Worm (Caenorhabditis elegans) whole organism, late embryonic: Measurements from ENCODE around the gene sec-10.

Source experiments
- C08G9.2 ChIP-seq: sonication (generic microtip); optimal IDR thresholded peaks from 2 replicates; lab custom pipeline; 2016; ENCODE audit warnings: mild to moderate bottlenecking, missing genetic modification characterization, moderate library complexity, missing compliant biosample characterization
- ahr-1 ChIP-seq: sonication (generic microtip); optimal IDR thresholded peaks from 2 replicates; lab custom pipeline; 2016; ENCODE audit warnings: missing genetic modification characterization, missing compliant biosample characterization
- ceh-14 ChIP-seq: sonication (generic microtip); optimal IDR thresholded peaks from 2 replicates; lab custom pipeline; 2016; ENCODE audit warnings: missing genotype, missing genetic modification characterization, missing compliant biosample characterization
- ceh-18 ChIP-seq: sonication (generic microtip); optimal IDR thresholded peaks from 2 replicates; lab custom pipeline; 2016; ENCODE audit warnings: missing genetic modification characterization, missing compliant biosample characterization
- ceh-22 ChIP-seq: sonication (generic microtip); optimal IDR thresholded peaks from 2 replicates; lab custom pipeline; 2017; ENCODE audit warnings: missing biosample characterization, missing genetic modification characterization
- ceh-31 ChIP-seq: sonication (generic microtip); optimal IDR thresholded peaks from 2 replicates; lab custom pipeline; 2016; ENCODE audit warnings: missing genetic modification characterization, missing compliant biosample characterization
- ceh-34 ChIP-seq: sonication (generic microtip); optimal IDR thresholded peaks from 2 replicates; lab custom pipeline; 2016; ENCODE audit warnings: mild to moderate bottlenecking, missing genetic modification characterization, missing compliant biosample characterization
- ceh-45 ChIP-seq: fragments of 200-800 bp; sonication (Bioruptor generic); IDR thresholded peaks from 2 replicates; pipeline ENCODE4 v1.3.6; 2022; ENCODE audit warnings: missing genetic modification reagents, missing genetic modification characterization, missing compliant biosample characterization
- ceh-48 ChIP-seq: sonication (generic microtip); optimal IDR thresholded peaks from 2 replicates; lab custom pipeline; 2016; ENCODE audit warnings: missing genetic modification characterization, inconsistent platforms, missing compliant biosample characterization
- che-1 ChIP-seq: sonication (generic microtip); optimal IDR thresholded peaks from 2 replicates; lab custom pipeline; 2016; ENCODE audit warnings: mild to moderate bottlenecking, missing genetic modification characterization, missing compliant biosample characterization
- dve-1 ChIP-seq: sonication (generic microtip); optimal IDR thresholded peaks from 2 replicates; lab custom pipeline; 2017; ENCODE audit warnings: antibody characterized with exemption, mild to moderate bottlenecking, missing genetic modification characterization, missing compliant biosample characterization
- elt-2 ChIP-seq: sonication (generic microtip); optimal IDR thresholded peaks from 2 replicates; lab custom pipeline; 2016; ENCODE audit warnings: missing genetic modification reagents, missing genetic modification characterization, missing compliant biosample characterization
- elt-4 ChIP-seq: sonication (generic microtip); optimal IDR thresholded peaks from 2 replicates; lab custom pipeline; 2016; ENCODE audit warnings: missing genetic modification characterization, missing compliant biosample characterization
- ets-4 ChIP-seq: sonication (generic microtip); optimal IDR thresholded peaks from 2 replicates; lab custom pipeline; 2016; ENCODE audit warnings: missing genetic modification characterization, missing compliant biosample characterization
- eyg-1 ChIP-seq: sonication (generic microtip); optimal IDR thresholded peaks from 2 replicates; lab custom pipeline; 2016; ENCODE audit warnings: missing genotype, missing genetic modification characterization, missing compliant biosample characterization
- fax-1 ChIP-seq: sonication (generic microtip); optimal IDR thresholded peaks from 2 replicates; lab custom pipeline; 2016; ENCODE audit warnings: missing genotype, missing genetic modification characterization, missing compliant biosample characterization
- fkh-10 ChIP-seq: fragments of 150-350 bp; optimal IDR thresholded peaks from 2 replicates; lab custom pipeline; 2014; ENCODE audit warnings: missing biosample characterization, missing genetic modification reagents, missing genetic modification characterization
- gmeb-2 ChIP-seq: sonication (generic microtip); optimal IDR thresholded peaks from 2 replicates; lab custom pipeline; 2016; ENCODE audit warnings: missing genetic modification characterization, inconsistent platforms, missing compliant biosample characterization
- hlh-13 ChIP-seq: fragments of 200-800 bp; sonication (Bioruptor generic); optimal IDR thresholded peaks from 2 replicates; lab custom pipeline; 2018; ENCODE audit warnings: mild to moderate bottlenecking, missing genetic modification characterization, missing compliant biosample characterization
- hlh-15 ChIP-seq: sonication (generic microtip); optimal IDR thresholded peaks from 2 replicates; lab custom pipeline; 2016; ENCODE audit warnings: missing genetic modification characterization, missing compliant biosample characterization
- hlh-30 ChIP-seq: sonication (generic microtip); optimal IDR thresholded peaks from 2 replicates; lab custom pipeline; 2017; ENCODE audit warnings: antibody characterized with exemption, missing genetic modification characterization, missing compliant biosample characterization; ENCODE audit not compliant: insufficient read depth
- hlh-8 ChIP-seq: sonication (generic microtip); optimal IDR thresholded peaks from 2 replicates; lab custom pipeline; 2016; ENCODE audit warnings: missing genotype, missing genetic modification characterization, missing compliant biosample characterization
- lim-6 ChIP-seq: sonication (generic microtip); optimal IDR thresholded peaks from 2 replicates; lab custom pipeline; 2016; ENCODE audit warnings: missing genetic modification characterization, missing compliant biosample characterization
- mec-3 ChIP-seq: sonication (generic microtip); optimal IDR thresholded peaks from 2 replicates; lab custom pipeline; 2016; ENCODE audit warnings: borderline replicate concordance, missing genetic modification characterization, missing compliant biosample characterization
- nfya-1 ChIP-seq: sonication (generic microtip); optimal IDR thresholded peaks from 2 replicates; lab custom pipeline; 2017; ENCODE audit warnings: missing genetic modification characterization, mild to moderate bottlenecking, missing compliant biosample characterization, antibody characterized with exemption, moderate library complexity
- nhr-232 ChIP-seq: sonication (generic microtip); optimal IDR thresholded peaks from 2 replicates; lab custom pipeline; 2016; ENCODE audit warnings: missing genetic modification characterization, missing compliant biosample characterization
- npax-4 ChIP-seq: sonication (generic microtip); optimal IDR thresholded peaks from 2 replicates; lab custom pipeline; 2016; ENCODE audit warnings: missing genetic modification characterization, missing compliant biosample characterization
- pat-9 ChIP-seq: fragments of 200-800 bp; sonication (Bioruptor generic); optimal IDR thresholded peaks from 2 replicates; lab custom pipeline; 2018; ENCODE audit warnings: mild to moderate bottlenecking, missing genetic modification characterization, moderate library complexity, missing compliant biosample characterization
- pros-1 ChIP-seq: fragments of 150-350 bp; optimal IDR thresholded peaks from 2 replicates; lab custom pipeline; 2014; ENCODE audit warnings: missing biosample characterization, missing genetic modification reagents, missing genetic modification characterization
- ref-2 ChIP-seq: sonication (generic microtip); optimal IDR thresholded peaks from 2 replicates; lab custom pipeline; 2016; ENCODE audit warnings: missing genetic modification characterization, missing compliant biosample characterization
- sdc-2 ChIP-seq: sonication (generic microtip); optimal IDR thresholded peaks from 2 replicates; lab custom pipeline; 2016; ENCODE audit warnings: missing genotype, missing genetic modification characterization, missing compliant biosample characterization
- sox-2 ChIP-seq: fragments of 200-800 bp; sonication (Bioruptor generic); IDR thresholded peaks from 2 replicates; pipeline ENCODE4 v1.3.6; 2022; ENCODE audit warnings: missing genetic modification reagents, missing genetic modification characterization, missing compliant biosample characterization
- syd-9 ChIP-seq: sonication (generic microtip); optimal IDR thresholded peaks from 2 replicates; lab custom pipeline; 2016; ENCODE audit warnings: mild to moderate bottlenecking, missing genetic modification characterization, moderate library complexity, missing compliant biosample characterization
- tbx-2 ChIP-seq: sonication (generic microtip); optimal IDR thresholded peaks from 2 replicates; lab custom pipeline; 2016; ENCODE audit warnings: missing genetic modification characterization, missing compliant biosample characterization
- unc-3 ChIP-seq, 2 experiments: fragments of 200-800 bp in 1 of 2; sonication (Bioruptor generic) in 1 of 2; sonication (generic microtip) in 1 of 2; conservative IDR thresholded peaks in 1 of 2; optimal IDR thresholded peaks in 1 of 2; 2 replicates each; pipeline versions ENCODE4 v1.3.6 to Lab custom; 2016 to 2022; ENCODE audit warnings: missing compliant biosample characterization in 2 of 2, missing genetic modification characterization in 2 of 2, missing genetic modification reagents in 1 of 2
- unc-42 ChIP-seq: sonication (generic microtip); optimal IDR thresholded peaks from 2 replicates; lab custom pipeline; 2016; ENCODE audit warnings: missing genotype, missing genetic modification characterization, missing compliant biosample characterization
- unc-55 ChIP-seq: sonication (generic microtip); optimal IDR thresholded peaks from 2 replicates; lab custom pipeline; 2017; ENCODE audit warnings: missing biosample characterization, missing genetic modification reagents, missing genetic modification characterization
- unc-86 ChIP-seq: sonication (generic microtip); optimal IDR thresholded peaks from 2 replicates; lab custom pipeline; 2016; ENCODE audit warnings: missing genetic modification characterization, missing compliant biosample characterization

Gene sec-10

DNA sequence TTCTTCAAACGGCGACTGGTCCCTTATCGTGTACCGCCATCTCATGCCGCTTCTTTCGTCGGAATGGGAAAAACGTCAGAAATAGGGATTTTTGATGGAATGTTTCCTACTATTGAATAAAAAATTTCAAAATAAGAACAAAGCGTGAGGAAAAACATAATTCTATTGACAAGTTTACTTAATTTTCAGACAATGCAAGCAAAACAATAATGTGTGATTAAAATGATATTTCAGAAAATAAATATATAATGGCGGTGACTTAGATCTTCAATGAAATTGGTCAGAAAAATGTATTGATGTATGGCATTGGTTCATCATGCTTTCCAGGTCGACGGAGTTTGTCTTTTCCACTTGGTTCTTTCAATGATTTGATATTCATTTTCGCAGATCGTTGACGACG lies 12.4 kb upstream of the sec-10 start, which contains the start of gene ntp-1:
TSS of gene ntp-1 (minus strand) at position 101 of the 400 bp plus-strand sequence.
- no peak for TF ChIP-seq ceh-45 (GFP tag; lab: Robert Waterston, UW)
- TF ChIP-seq ceh-14 (tag; lab: Kevin White, UChicago): no peak
- TF ChIP-seq ahr-1 (tag; lab: Kevin White, UChicago): no peak
- TF ChIP-seq hlh-8: no peak
- TF ChIP-seq ceh-31 (tag; lab: Kevin White, UChicago): no peak
- TF ChIP-seq lim-6 (tag; lab: Kevin White, UChicago): no peak
- no peak for TF ChIP-seq npax-4 (tag; lab: Kevin White, UChicago)
- TF ChIP-seq pros-1 (tag; lab: Kevin White, UChicago): no peak
- no peak for TF ChIP-seq fkh-10
- TF ChIP-seq ceh-48 (tag; lab: Kevin White, UChicago): no peak
- TF ChIP-seq, all 69 proteins: peak for 0

DNA sequence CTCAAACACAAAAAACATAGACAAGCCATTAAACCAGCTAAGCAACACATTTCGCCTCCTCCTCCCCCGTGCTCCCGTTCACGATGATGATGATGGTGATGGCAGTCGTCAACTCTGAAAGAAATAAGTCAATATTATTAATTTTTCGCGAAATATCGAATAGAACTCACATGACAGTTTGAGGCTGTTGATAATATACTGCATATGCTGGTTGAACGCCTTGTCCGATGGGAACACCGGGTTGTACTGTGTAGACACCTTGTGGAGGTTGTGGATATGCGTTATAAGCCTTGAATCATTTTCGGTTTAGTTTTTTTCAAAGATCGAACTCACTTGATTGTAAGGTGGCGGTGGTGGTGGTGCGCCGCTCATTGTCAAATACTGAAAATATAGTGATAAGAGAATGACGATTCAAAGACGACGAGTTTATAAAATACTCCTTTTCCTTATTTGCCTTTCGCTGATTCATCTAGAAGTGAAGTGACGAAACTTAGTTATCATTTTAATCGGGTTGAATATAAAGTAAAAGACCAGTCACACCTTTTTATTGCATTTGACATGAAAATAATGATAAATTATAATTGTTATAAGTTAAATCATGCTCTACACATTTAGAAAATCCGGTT lies 9.6 kb upstream of the sec-10 start, which contains the start of gene C33H5.13:
TSS of gene C33H5.13 (minus strand) at position 443 of the 626 bp plus-strand sequence.
- TF ChIP-seq unc-3 (GFP tag; conservative IDR thresholded peaks at IDR 0.05; lab: Robert Waterston, UW) (no peak), unc-3 (tag; optimal IDR thresholded peaks at IDR 0.05; lab: Kevin White, UChicago) (no peak), unc-55 (GFP tag; lab: Kevin White, UChicago) (no peak), fax-1 (tag; lab: Kevin White, UChicago) (no peak), che-1 (no peak), ceh-22 (tag; lab: Kevin White, UChicago) (no peak), elt-4 (tag; lab: Kevin White, UChicago) (no peak), sdc-2 (tag; lab: Kevin White, UChicago) (no peak), C08G9.2 (tag; lab: Kevin White, UChicago) (no peak), eyg-1 (tag; lab: Kevin White, UChicago) (no peak), nhr-232 (tag; lab: Kevin White, UChicago) (no peak)

DNA sequence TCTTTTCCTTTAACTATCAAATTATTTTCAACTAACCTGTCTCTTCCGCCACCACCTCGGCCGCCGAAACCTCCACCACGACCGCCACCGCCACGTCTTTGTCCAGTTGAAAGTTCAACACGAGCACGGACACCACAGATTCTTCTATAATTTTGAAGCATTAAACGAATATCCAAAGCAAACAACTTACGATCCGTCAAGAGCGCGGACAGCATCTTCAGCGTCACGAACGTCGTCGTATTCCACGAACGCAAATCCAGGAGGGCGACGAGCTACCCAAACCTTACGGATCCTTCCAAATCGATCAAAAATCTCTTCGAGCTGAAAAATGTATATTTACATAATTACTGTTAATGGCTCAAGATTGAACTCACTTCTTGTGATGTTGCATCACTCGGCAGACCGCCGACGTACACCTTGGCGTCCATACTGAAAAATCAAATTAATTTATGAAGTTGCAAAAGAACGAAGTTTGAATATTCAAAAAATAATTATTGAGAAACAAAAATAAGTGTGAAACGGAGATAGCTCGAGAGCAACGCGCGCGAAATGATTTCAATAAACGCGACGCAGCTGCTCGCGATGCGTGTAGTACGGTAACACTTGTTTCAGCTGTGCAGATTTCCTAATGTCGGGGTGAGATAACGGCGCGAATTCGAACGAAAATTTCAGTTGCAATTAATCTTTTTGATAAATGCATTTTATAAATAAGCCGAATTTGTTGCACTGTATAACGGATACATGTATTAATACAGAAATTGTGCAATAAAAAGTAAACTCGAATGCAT lies 8.7 kb upstream of the sec-10 start, which contains the start of gene rsp-6:
TSS of gene rsp-6 (minus strand) at position 429 of the 788 bp plus-strand sequence.
- no peak for TF ChIP-seq sox-2 (GFP tag; lab: Robert Waterston, UW)
- TF ChIP-seq ceh-14 (tag; lab: Kevin White, UChicago): peak; percentile 52
- TF ChIP-seq dve-1: peak; percentile 75
- TF ChIP-seq ets-4 (tag; lab: Kevin White, UChicago): no peak
- peak; percentile 82 for TF ChIP-seq ceh-31 (tag; lab: Kevin White, UChicago)
- TF ChIP-seq hlh-30 (tag; lab: Kevin White, UChicago): peak; percentile 25
- TF ChIP-seq ceh-34 (tag; lab: Kevin White, UChicago): peak; percentile 47
- peak; percentile 73 for TF ChIP-seq elt-2 (tag; lab: Kevin White, UChicago)
- TF ChIP-seq gmeb-2: no peak
- TF ChIP-seq ref-2: peak; percentile 53
- no peak for TF ChIP-seq pat-9
- TF ChIP-seq nfya-1: peak; percentile 95
- peak; percentile 88 for TF ChIP-seq unc-42 (tag; lab: Kevin White, UChicago)
- TF ChIP-seq ceh-48 (tag; lab: Kevin White, UChicago): peak; percentile 9
- TF ChIP-seq syd-9 (tag; lab: Kevin White, UChicago): no peak
- peak; percentile 79 for TF ChIP-seq tbx-2 (tag; lab: Kevin White, UChicago)
- no peak for TF ChIP-seq mec-3 (tag; lab: Kevin White, UChicago)
- TF ChIP-seq hlh-15 (tag; lab: Kevin White, UChicago): no peak
- no peak for TF ChIP-seq elt-4 (tag; lab: Kevin White, UChicago)
- peak; percentile 83 for TF ChIP-seq unc-55 (GFP tag; lab: Kevin White, UChicago)
- TF ChIP-seq unc-86 (tag; lab: Kevin White, UChicago): peak; percentile 60
- TF ChIP-seq hlh-13 (GFP tag; lab: Kevin White, UChicago): no peak
- TF ChIP-seq ceh-18 (tag; lab: Kevin White, UChicago): peak; percentile 71
